Fruit fly (Drosophila melanogaster) whole organism: ENCODE results near the gene CG10553.

ENCODE experiments used
- CG8478 ChIP-seq: fragments of >200 bp; optimal IDR thresholded peaks from 2 replicates; lab custom pipeline; 2018; ENCODE audit warnings: inconsistent platforms
- Dll ChIP-seq: fragments of >200 bp; optimal IDR thresholded peaks from 2 replicates; lab custom pipeline; 2017
- EcR ChIP-seq, 2 experiments: fragments of >200 bp; optimal IDR thresholded peaks; 2 replicates each; lab custom pipeline; 2017; ENCODE audit warnings: missing biosample characterization in 2 of 2, missing genetic modification characterization in 2 of 2, missing genetic modification reagents in 2 of 2
- pan ChIP-seq: fragments of >200 bp; optimal IDR thresholded peaks from 2 replicates; lab custom pipeline; 2017
- psq ChIP-seq: fragments of >200 bp; optimal IDR thresholded peaks from 2 replicates; lab custom pipeline; 2017
- usp ChIP-seq: fragments of >200 bp; optimal IDR thresholded peaks from 2 replicates; lab custom pipeline; 2017; ENCODE audit warnings: missing biosample characterization, missing genetic modification characterization, mixed read lengths

The CG10553 gene

DNA sequence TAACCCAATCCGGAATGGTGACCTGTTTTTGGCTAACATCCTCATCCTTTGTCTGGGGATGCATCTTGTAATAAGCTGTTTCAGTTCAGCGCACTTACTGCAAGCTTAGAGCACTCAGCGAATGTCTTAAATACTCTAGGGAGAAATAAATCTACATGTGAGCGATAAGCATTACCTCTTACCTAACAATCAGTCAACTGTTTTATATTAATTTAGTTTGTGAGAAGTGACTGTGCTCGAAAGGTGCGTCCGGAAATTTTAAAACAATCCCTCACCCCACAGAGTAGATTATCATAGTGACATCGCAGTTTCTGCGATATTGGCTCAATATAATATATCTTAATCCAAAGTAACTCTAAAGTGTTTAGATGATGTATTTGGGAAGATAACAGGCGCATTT is at the start of gene CG10553:
Gene CG10553 (minus strand): TSS at position 101 of the 400 bp plus-strand sequence.
- no peak for TF ChIP-seq usp (GFP tag; lab: Kevin White, UChicago)
- no peak for TF ChIP-seq pan (lab: Kevin White, UChicago)

DNA sequence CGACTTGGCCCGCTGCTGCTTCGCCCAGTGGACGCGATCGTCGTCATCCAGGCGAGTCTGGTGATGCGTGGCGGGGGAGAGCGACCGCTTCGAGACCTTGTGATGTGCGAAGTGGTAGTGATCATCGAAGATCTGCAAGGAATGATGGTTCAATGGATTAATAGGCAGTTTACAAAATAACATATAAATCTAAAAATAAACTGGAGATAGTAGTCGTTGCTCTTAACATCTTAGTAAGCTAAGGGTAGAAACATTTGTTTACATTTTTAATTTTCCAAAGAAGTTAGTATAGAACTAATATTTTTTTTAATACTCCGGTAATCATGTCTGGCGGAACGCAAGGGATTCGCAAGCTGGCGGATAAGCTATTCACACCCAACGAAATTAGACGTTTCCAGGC is 40.1 kb upstream of the CG10553 start, which contains the start of gene ND-49L:
Gene ND-49L (plus strand): TSS at position 301 of the 400 bp plus-strand sequence.
- TF ChIP-seq EcR (GFP tag; optimal IDR thresholded peaks at IDR 0.05; lab: Kevin White, UChicago) = no peak
- TF ChIP-seq psq = no peak
- no peak for TF ChIP-seq CG8478 (lab: Kevin White, UChicago)
- no peak for TF ChIP-seq Dll (lab: Kevin White, UChicago)
- TF ChIP-seq pan (lab: Kevin White, UChicago) = no peak
- TF ChIP-seq usp (GFP tag; lab: Kevin White, UChicago) = no peak

DNA sequence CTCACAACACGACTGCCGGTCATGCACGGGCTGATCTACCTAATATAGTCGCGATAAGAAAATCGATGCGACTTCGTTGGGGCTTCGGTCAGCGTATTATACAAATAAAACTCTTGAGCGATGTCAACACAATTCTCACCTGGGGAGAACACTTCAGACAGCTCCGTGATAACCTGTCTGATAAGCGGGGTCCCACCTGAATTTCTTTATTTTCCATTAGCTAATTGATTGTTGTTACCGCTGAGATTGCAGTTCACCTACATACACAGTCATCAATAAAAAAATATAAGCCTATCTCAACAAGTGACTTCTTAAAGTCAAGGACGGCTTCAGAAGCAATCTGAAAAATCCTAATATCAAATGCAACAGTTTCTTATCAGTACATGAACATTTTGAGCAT is 29.0 kb upstream of the CG10553 start, which contains the start of gene tobi:
Gene tobi (minus strand): TSS at position 23 of the 400 bp plus-strand sequence.
- TF ChIP-seq psq = no peak
- TF ChIP-seq usp (GFP tag; lab: Kevin White, UChicago) = no peak
- no peak for TF ChIP-seq EcR (GFP tag; optimal IDR thresholded peaks at IDR 0.05; lab: Kevin White, UChicago)
- no peak for TF ChIP-seq CG8478 (lab: Kevin White, UChicago)
- TF ChIP-seq pan (lab: Kevin White, UChicago) = no peak
- no peak for TF ChIP-seq Dll (lab: Kevin White, UChicago)

DNA sequence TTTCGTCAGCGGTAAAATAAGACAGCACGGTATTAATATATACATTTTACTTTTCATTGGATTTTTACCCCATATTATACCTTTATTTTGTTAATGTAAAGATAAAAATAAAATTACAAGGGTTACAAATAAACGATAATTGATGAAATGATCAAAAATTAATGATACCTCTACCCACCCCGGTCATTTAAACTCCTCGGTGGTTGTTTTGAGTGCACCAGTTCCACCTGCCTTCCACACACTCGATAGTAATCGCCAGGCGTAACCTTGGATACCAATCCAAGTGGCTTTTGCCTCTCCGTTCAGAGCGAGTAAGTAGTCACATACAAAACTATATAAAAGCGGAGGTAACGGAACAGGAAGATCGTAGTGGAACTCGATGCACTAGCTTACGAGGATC is 22.0 kb upstream of the CG10553 start, which contains the start of gene rha:
Gene rha (plus strand): TSS at position 301 of the 400 bp plus-strand sequence.
- TF ChIP-seq usp (GFP tag; lab: Kevin White, UChicago) = no peak
- TF ChIP-seq CG8478 (lab: Kevin White, UChicago) = no peak
- no peak for TF ChIP-seq EcR (GFP tag; optimal IDR thresholded peaks at IDR 0.05; lab: Kevin White, UChicago)
- no peak for TF ChIP-seq psq
- no peak for TF ChIP-seq Dll (lab: Kevin White, UChicago)

DNA sequence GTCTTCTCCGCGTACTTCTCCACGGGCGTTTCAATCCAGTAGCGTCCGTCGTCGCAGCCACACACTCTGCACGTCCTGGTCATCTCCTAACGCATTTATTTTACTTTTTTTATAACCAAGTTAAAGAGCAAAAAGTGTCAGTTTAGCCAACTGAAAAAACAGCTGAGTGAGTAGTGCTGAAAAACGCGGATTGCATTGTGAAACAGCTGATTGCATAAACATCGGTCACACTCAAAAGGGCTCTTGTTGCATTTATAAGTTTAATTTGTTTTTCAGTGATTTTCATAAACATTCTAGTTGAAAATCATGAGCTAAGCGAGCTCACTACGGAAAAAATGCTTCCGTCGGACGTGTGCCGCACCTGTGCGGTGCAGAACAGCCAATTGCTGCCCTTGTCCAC is 17.2 kb upstream of the CG10553 start, which contains the start of the genes CG10669 and CG11902:
Gene CG10669 (minus strand): TSS at position 179 of the 400 bp plus-strand sequence.
Gene CG11902 (plus strand): TSS at position 193 of the 400 bp plus-strand sequence.
- TF ChIP-seq EcR (GFP tag; optimal IDR thresholded peaks at IDR 0.05; lab: Kevin White, UChicago) = no peak
- no peak for TF ChIP-seq Dll (lab: Kevin White, UChicago)
- no peak for TF ChIP-seq usp (GFP tag; lab: Kevin White, UChicago)
- no peak for TF ChIP-seq pan (lab: Kevin White, UChicago)
- TF ChIP-seq CG8478 (lab: Kevin White, UChicago) = no peak

DNA sequence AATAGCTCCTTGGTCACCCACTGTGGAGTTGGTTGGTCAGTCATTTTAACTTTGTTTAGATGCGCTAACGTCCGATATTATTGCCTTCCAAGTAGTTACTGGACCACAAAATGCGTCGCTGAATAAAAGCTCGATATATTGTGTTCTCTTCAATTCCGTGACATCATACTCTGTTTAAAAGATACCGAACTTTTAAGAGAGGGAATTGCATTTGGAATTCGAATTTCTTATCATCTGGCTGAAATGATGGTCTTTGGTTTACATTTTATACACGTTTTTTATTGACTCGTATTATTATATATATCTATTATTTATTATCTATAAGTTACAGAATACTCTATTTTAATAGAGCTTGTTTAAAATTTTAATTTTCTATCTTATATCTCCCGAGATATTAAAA is 13.2 kb upstream of the CG10553 start, which contains the start of gene CHKov2:
Gene CHKov2 (minus strand): TSS at position 101 of the 400 bp plus-strand sequence.
- TF ChIP-seq Dll (lab: Kevin White, UChicago) (no peak), CG8478 (lab: Kevin White, UChicago) (no peak), psq (no peak)

DNA sequence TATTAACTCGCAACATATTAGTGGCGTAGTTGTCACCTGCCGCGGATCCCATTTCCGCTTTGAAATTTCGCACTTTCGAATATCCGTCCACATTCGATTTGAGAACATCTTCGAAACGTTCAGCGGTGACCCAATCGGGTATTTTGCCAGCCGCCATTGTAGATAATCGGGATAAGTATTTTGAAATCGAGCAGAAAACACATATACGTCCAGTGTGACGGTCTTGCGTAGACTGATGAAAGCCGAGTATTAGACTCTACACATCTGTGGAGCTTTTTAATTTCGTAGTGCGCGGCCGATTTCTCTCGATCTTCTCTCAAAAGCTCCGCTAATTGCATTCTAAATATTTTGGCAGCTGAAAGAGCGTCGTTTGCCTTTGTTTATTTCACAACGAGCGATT is 11.2 kb upstream of the CG10553 start, which contains the start of gene CHKov1:
Gene CHKov1 (minus strand): TSS at position 238 of the 400 bp plus-strand sequence.
- no peak for TF ChIP-seq pan (lab: Kevin White, UChicago)
- TF ChIP-seq Dll (lab: Kevin White, UChicago) = no peak
- TF ChIP-seq EcR (GFP tag; optimal IDR thresholded peaks at IDR 0.05; lab: Kevin White, UChicago) = no peak
- no peak for TF ChIP-seq CG8478 (lab: Kevin White, UChicago)
- no peak for TF ChIP-seq usp (GFP tag; lab: Kevin White, UChicago)
- TF ChIP-seq psq = no peak

DNA sequence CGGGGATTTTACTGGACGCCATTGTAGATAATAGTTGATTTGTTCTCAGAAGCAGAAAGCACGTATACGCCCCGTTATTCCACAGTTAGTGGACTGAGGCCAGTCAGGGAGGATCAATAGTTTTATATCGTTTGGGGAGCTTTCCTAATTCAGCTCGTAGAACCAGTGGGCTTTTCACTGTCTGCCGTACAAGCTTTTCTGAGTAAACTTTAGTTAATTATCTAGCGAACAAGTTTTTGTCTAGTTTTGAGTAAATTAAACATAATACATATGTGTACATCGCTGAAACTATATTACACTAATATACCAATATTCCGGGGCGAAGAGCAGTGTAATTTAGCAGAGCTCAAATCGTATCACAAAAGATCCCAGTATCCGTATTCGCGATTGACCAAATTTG is 4.7 kb upstream of the CG10553 start, which contains the start of gene CG10562:
Gene CG10562 (minus strand): TSS at position 101 of the 400 bp plus-strand sequence.
- TF ChIP-seq Dll (lab: Kevin White, UChicago) = no peak
- no peak for TF ChIP-seq psq
- TF ChIP-seq CG8478 (lab: Kevin White, UChicago) = no peak
- no peak for TF ChIP-seq usp (GFP tag; lab: Kevin White, UChicago)
- no peak for TF ChIP-seq pan (lab: Kevin White, UChicago)
- no peak for TF ChIP-seq EcR (GFP tag; optimal IDR thresholded peaks at IDR 0.05; lab: Kevin White, UChicago)

DNA sequence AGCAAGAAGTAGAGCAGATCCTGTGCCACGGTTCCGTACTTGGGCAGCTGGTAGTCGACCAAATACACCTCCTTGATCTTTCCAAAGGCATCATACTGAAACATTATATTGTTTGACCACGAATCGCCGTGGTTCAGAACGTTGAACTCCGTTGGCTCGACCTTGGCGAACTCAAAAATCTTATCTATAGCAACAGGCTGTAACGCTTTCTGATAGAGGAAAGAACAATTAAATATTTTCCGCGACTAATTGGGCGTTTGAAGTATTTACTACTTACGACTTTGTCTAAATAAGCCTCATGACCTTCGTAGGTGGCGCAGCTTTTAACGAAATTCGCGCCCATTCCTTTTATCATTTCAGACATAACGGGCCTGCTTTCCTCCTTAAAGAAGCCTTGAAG is 3.8 kb upstream of the CG10553 start:
- TF ChIP-seq psq = no peak
- no peak for TF ChIP-seq Dll (lab: Kevin White, UChicago)
- no peak for TF ChIP-seq CG8478 (lab: Kevin White, UChicago)
- no peak for TF ChIP-seq usp (GFP tag; lab: Kevin White, UChicago)
- TF ChIP-seq EcR (GFP tag; optimal IDR thresholded peaks at IDR 0.05; lab: Kevin White, UChicago) = no peak
- TF ChIP-seq pan (lab: Kevin White, UChicago) = no peak

DNA sequence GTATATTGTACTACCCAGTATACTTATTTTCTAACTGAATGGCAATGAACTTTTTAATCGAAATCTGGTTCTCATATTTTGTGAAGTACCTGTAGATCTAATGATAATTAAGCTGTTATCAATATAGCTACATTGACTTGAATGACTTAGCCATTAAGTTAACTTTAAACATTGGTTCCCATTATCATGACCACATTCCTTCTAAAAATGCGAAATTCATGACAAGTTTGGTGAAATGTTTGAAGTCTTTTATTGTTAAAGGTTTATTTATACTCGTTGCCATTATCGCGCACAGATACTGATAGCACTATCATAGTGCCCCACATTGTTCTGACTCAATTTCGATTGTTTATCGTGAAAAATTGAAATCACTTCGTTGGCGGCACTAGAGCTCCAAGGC is 3.0 kb upstream of the CG10553 start:
- TF ChIP-seq CG8478 (lab: Kevin White, UChicago) (no peak), psq (no peak), usp (GFP tag; lab: Kevin White, UChicago) (no peak), Dll (lab: Kevin White, UChicago) (no peak), pan (lab: Kevin White, UChicago) (no peak), EcR (GFP tag; optimal IDR thresholded peaks at IDR 0.05; lab: Kevin White, UChicago) (no peak)

DNA sequence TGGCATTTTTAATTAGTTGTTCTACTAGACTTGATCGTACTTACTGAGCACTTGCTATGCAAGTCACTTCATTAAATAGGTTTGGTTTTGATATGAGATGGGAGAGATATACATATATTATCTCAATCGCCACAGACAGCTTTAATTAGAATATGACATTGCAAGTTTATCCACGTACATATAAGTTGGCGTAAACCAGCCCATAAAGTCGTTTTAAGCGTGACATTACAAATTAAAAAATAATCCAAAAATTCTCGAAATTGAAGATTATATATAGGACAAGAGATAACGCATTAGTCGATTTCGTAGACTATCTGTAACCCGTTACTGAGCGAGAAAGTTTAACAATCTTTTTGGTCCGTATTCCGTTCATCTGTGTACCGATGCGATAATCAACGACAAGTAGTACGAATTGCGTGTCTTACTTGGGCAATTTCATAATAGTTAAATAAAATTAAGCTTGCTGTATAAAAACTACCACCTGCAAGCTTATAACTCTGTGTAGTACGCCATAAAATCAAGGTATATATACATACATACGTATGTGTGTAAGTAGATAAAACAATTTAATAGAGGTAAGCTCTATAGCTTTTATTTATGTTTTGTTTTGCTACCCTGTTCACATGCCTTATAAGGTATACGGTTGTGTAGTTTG is 2.3 kb upstream of the CG10553 start, which contains the start of gene CG10560:
Gene CG10560 (minus strand): TSS at position 51 of the 655 bp plus-strand sequence.
- TF ChIP-seq usp (GFP tag; lab: Kevin White, UChicago) = no peak
- TF ChIP-seq pan (lab: Kevin White, UChicago) = no peak
- TF ChIP-seq EcR (GFP tag; optimal IDR thresholded peaks at IDR 0.05; lab: Kevin White, UChicago) = no peak
- TF ChIP-seq psq = no peak
- no peak for TF ChIP-seq CG8478 (lab: Kevin White, UChicago)
- TF ChIP-seq Dll (lab: Kevin White, UChicago) = no peak

DNA sequence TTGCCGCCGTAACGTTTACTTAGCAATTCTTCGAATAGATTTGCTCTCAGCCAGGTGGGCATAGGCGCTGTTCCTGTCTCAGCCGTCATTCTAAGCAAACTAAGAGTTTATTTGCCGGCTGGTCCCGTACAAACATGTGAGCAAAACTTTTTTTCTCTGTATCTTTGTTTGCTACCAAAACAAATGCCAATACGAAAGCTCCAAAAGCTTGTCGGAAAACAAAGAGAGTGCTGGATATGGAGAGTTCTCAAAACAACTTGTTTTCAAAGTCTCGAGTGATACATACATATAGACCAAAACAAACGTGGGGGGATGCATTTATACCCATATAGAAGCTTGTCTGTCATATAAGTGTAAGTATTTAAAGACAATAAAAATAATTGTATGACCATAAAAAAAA is 1.9 kb downstream of the CG10553 start, which contains the start of gene CG10559:
Gene CG10559 (minus strand): TSS at position 101 of the 400 bp plus-strand sequence.
- TF ChIP-seq Dll (lab: Kevin White, UChicago) (no peak), EcR (GFP tag; optimal IDR thresholded peaks at IDR 0.05; lab: Kevin White, UChicago) (no peak), CG8478 (lab: Kevin White, UChicago) (no peak), pan (lab: Kevin White, UChicago) (no peak), usp (GFP tag; lab: Kevin White, UChicago) (no peak), psq (no peak)
